Worm (Caenorhabditis elegans) whole organism, L1 larva: ENCODE measurements around the gene hsp-16.41.
A peak's percentile ranks its signal among the peaks of the same experiment; 100 is the strongest.

Experiments used
- C04F5.9 ChIP-seq: sonication (generic microtip); optimal IDR thresholded peaks from 2 replicates; lab custom pipeline; 2016; ENCODE audit warnings: missing genetic modification characterization, missing compliant biosample characterization
- C16A3.4 ChIP-seq: fragments of 150-350 bp; optimal IDR thresholded peaks from 2 replicates; lab custom pipeline; 2014; ENCODE audit warnings: missing biosample characterization, missing genetic modification characterization
- C34B4.2 ChIP-seq: sonication (generic microtip); optimal IDR thresholded peaks from 2 replicates; lab custom pipeline; 2017; ENCODE audit warnings: mild to moderate bottlenecking, missing genetic modification characterization, missing compliant biosample characterization
- aly-2 ChIP-seq: fragments of 150-350 bp; optimal IDR thresholded peaks from 2 replicates; lab custom pipeline; 2014; ENCODE audit warnings: missing biosample characterization, missing genetic modification characterization
- blmp-1 ChIP-seq: fragments of 150-350 bp; optimal IDR thresholded peaks from 2 replicates; lab custom pipeline; 2014; ENCODE audit warnings: missing biosample characterization, missing genetic modification characterization
- ceh-8 ChIP-seq: fragments of 200-800 bp; sonication (Bioruptor generic); optimal IDR thresholded peaks from 2 replicates; lab custom pipeline; 2018; ENCODE audit warnings: mild to moderate bottlenecking, missing genetic modification characterization, moderate library complexity, missing compliant biosample characterization
- ceh-90 ChIP-seq: sonication (generic microtip); optimal IDR thresholded peaks from 2 replicates; lab custom pipeline; 2016; ENCODE audit warnings: missing genetic modification characterization, missing compliant biosample characterization
- dsc-1 ChIP-seq: sonication (generic microtip); optimal IDR thresholded peaks from 2 replicates; lab custom pipeline; 2016; ENCODE audit warnings: mild to moderate bottlenecking, missing genetic modification characterization, missing compliant biosample characterization
- elt-2 ChIP-seq: sonication (generic microtip); optimal IDR thresholded peaks from 2 replicates; lab custom pipeline; 2016; ENCODE audit warnings: missing genetic modification characterization, mild to moderate bottlenecking, inconsistent platforms, missing compliant biosample characterization, missing genetic modification reagents
- elt-3 ChIP-seq, 6 experiments: fragments of 150-350 bp in 1 of 6; sonication (generic microtip); optimal IDR thresholded peaks; 2 replicates each; lab custom pipeline; 2017 to 2018; ENCODE audit warnings: missing biosample characterization in 6 of 6, missing genetic modification characterization in 6 of 6, inconsistent platforms in 1 of 6
- grh-1 ChIP-seq: fragments of 200-800 bp; sonication (Bioruptor generic); IDR thresholded peaks from 2 replicates; pipeline ENCODE4 v1.3.6; 2022; ENCODE audit warnings: missing genetic modification reagents, missing genetic modification characterization, missing compliant biosample characterization
- irx-1 ChIP-seq: sonication (generic microtip); optimal IDR thresholded peaks from 2 replicates; lab custom pipeline; 2016; ENCODE audit warnings: missing genetic modification characterization, missing compliant biosample characterization
- jun-1 ChIP-seq: fragments of 150-350 bp; optimal IDR thresholded peaks from 2 replicates; lab custom pipeline; 2014; ENCODE audit warnings: missing biosample characterization, missing genetic modification reagents, missing genetic modification characterization
- lin-13 ChIP-seq: fragments of 150-350 bp; optimal IDR thresholded peaks from 2 replicates; lab custom pipeline; 2014; ENCODE audit warnings: missing biosample characterization, missing genetic modification reagents, missing genetic modification characterization
- lin-35 ChIP-seq, 2 experiments: fragments of 150-350 bp; optimal IDR thresholded peaks; 2 replicates each; lab custom pipeline; 2014; ENCODE audit warnings: missing biosample characterization in 2 of 2, missing genetic modification characterization in 2 of 2, missing genetic modification reagents in 2 of 2
- lin-39 ChIP-seq: fragments of 150-350 bp; optimal IDR thresholded peaks from 2 replicates; lab custom pipeline; 2014; ENCODE audit warnings: missing biosample characterization, missing genetic modification reagents, missing genetic modification characterization
- lir-3 ChIP-seq: sonication (generic microtip); optimal IDR thresholded peaks from 2 replicates; lab custom pipeline; 2016; ENCODE audit warnings: mild to moderate bottlenecking, missing genetic modification characterization, moderate library complexity, missing compliant biosample characterization; ENCODE audit not compliant: poor library complexity
- lsy-2 ChIP-seq, 2 experiments: fragments of 150-350 bp; optimal IDR thresholded peaks; 2 replicates each; lab custom pipeline; 2014; ENCODE audit warnings: missing biosample characterization in 2 of 2, missing genetic modification characterization in 2 of 2
- mef-2 ChIP-seq: fragments of 150-350 bp; optimal IDR thresholded peaks from 2 replicates; lab custom pipeline; 2014; ENCODE audit warnings: missing biosample characterization, missing genetic modification characterization
- mep-1 ChIP-seq: fragments of 150-350 bp; optimal IDR thresholded peaks from 2 replicates; lab custom pipeline; 2014; ENCODE audit warnings: missing biosample characterization, missing genetic modification characterization
- nhr-11 ChIP-seq: fragments of 150-350 bp; optimal IDR thresholded peaks from 2 replicates; lab custom pipeline; 2014; ENCODE audit warnings: missing biosample characterization, missing genetic modification characterization
- nhr-19 ChIP-seq: fragments of 200-800 bp; sonication (Bioruptor generic); conservative IDR thresholded peaks from 2 replicates; pipeline ENCODE4 v1.3.6; 2022; ENCODE audit warnings: missing genetic modification characterization, missing compliant biosample characterization
- nhr-20 ChIP-seq: sonication (generic microtip); optimal IDR thresholded peaks from 2 replicates; lab custom pipeline; 2016; ENCODE audit warnings: mild to moderate bottlenecking, missing genetic modification characterization, missing compliant biosample characterization
- nhr-28 ChIP-seq: fragments of 150-350 bp; optimal IDR thresholded peaks from 2 replicates; lab custom pipeline; 2014; ENCODE audit warnings: missing biosample characterization, missing genetic modification characterization
- nhr-76 ChIP-seq: sonication (generic microtip); optimal IDR thresholded peaks from 2 replicates; lab custom pipeline; 2017; ENCODE audit warnings: missing biosample characterization, missing genetic modification characterization
- nhr-77 ChIP-seq: fragments of 150-350 bp; optimal IDR thresholded peaks from 2 replicates; lab custom pipeline; 2014; ENCODE audit warnings: missing biosample characterization, missing genetic modification characterization
- nhr-84 ChIP-seq: sonication (generic microtip); optimal IDR thresholded peaks from 2 replicates; lab custom pipeline; 2017; ENCODE audit warnings: missing biosample characterization, missing genetic modification characterization
- nhr-85 ChIP-seq: sonication (generic microtip); peaks from one replicate; lab custom pipeline; 2016; ENCODE audit warnings: missing genetic modification characterization, inconsistent platforms, missing compliant biosample characterization
- pax-3 ChIP-seq: fragments of 200-800 bp; sonication (Bioruptor generic); optimal IDR thresholded peaks from 2 replicates; lab custom pipeline; 2018; ENCODE audit warnings: mild to moderate bottlenecking, missing genetic modification characterization, moderate library complexity, missing compliant biosample characterization
- tbx-2 ChIP-seq: sonication (generic microtip); optimal IDR thresholded peaks from 2 replicates; lab custom pipeline; 2016; ENCODE audit warnings: missing genetic modification characterization, missing compliant biosample characterization
- tlp-1 ChIP-seq: fragments of 150-350 bp; optimal IDR thresholded peaks from 2 replicates; lab custom pipeline; 2014; ENCODE audit warnings: missing biosample characterization, missing genetic modification characterization
- unc-62 ChIP-seq: fragments of 150-350 bp; optimal IDR thresholded peaks from 2 replicates; lab custom pipeline; 2014; ENCODE audit warnings: missing biosample characterization, missing genetic modification reagents, missing genetic modification characterization
- unc-98 ChIP-seq: fragments of 200-800 bp; sonication (Bioruptor generic); IDR thresholded peaks from 2 replicates; pipeline ENCODE4 v1.3.6; 2022; ENCODE audit warnings: missing genetic modification characterization, missing compliant biosample characterization
- vab-15 ChIP-seq: sonication (generic microtip); optimal IDR thresholded peaks from 2 replicates; lab custom pipeline; 2017; ENCODE audit warnings: missing genotype, mild to moderate bottlenecking, missing genetic modification characterization, missing compliant biosample characterization
- xbp-1 ChIP-seq: sonication (generic microtip); optimal IDR thresholded peaks from 2 replicates; lab custom pipeline; 2016; ENCODE audit warnings: missing genetic modification characterization, missing compliant biosample characterization
- zip-4 ChIP-seq: fragments of 200-800 bp; sonication (Bioruptor generic); optimal IDR thresholded peaks from 2 replicates; lab custom pipeline; 2018; ENCODE audit warnings: mild to moderate bottlenecking, missing genetic modification characterization, moderate library complexity, missing compliant biosample characterization
- ztf-11 ChIP-seq, 2 experiments: sonication (generic microtip); optimal IDR thresholded peaks; 2 replicates each; lab custom pipeline; 2016 to 2017; ENCODE audit warnings: missing genetic modification characterization in 2 of 2, missing biosample characterization in 1 of 2, missing compliant biosample characterization in 1 of 2

Gene hsp-16.41

ce11 chrV:1829973-1830372, 25.0 kb downstream of the hsp-16.41 start, which contains the start of gene Y32G9B.1:
Gene Y32G9B.1, minus strand, starts transcription at chrV:1830073.
- TF ChIP-seq dsc-1 (peak; percentile 14), nhr-76 (no peak), nhr-85 (tag; lab: Kevin White, UChicago) (peak; percentile 30)

- no peak for TF ChIP-seq unc-62
- TF ChIP-seq nhr-77 (tag; lab: Kevin White, UChicago), result no peak
- no peak for TF ChIP-seq C16A3.4
- no peak for TF ChIP-seq nhr-19 (GFP tag; lab: Robert Waterston, UW)
- no peak for TF ChIP-seq unc-98
- TF ChIP-seq tbx-2, result no peak
- TF ChIP-seq blmp-1 (tag; lab: Kevin White, UChicago), result no peak
- TF ChIP-seq lsy-2 (tag; optimal IDR thresholded peaks at IDR 0.05; lab: Kevin White, UChicago), result no peak
- TF ChIP-seq jun-1 (tag; lab: Kevin White, UChicago), result no peak
- TF ChIP-seq elt-3 (tag; optimal IDR thresholded peaks at IDR 0.05; lab: Kevin White, UChicago), result no peak
- no peak for TF ChIP-seq C04F5.9
- no peak for TF ChIP-seq pax-3 (tag; lab: Kevin White, UChicago)
- no peak for TF ChIP-seq C34B4.2 (tag; lab: Kevin White, UChicago)
- TF ChIP-seq mef-2, result no peak
- TF ChIP-seq tlp-1 (tag; lab: Kevin White, UChicago), result no peak
- no peak for TF ChIP-seq nhr-20
- no peak for TF ChIP-seq aly-2
- no peak for TF ChIP-seq mep-1 (tag; lab: Kevin White, UChicago)
- TF ChIP-seq lir-3 (tag; lab: Kevin White, UChicago), result no peak
- TF ChIP-seq nhr-85 (tag; lab: Kevin White, UChicago), result no peak
Observed at ce11 chrV:1841744-1842143, 36.8 kb downstream of the hsp-16.41 start, which contains the start of gene T10B5.8. Gene T10B5.8, plus strand, starts transcription at chrV:1842044.

- TF ChIP-seq elt-2 (tag; lab: Kevin White, UChicago), result peak; percentile 42
- TF ChIP-seq grh-1 (GFP tag; lab: Robert Waterston, UW), result no peak
- TF ChIP-seq lin-13 (GFP tag; lab: Kevin White, UChicago), result no peak
- no peak for TF ChIP-seq xbp-1 (tag; lab: Kevin White, UChicago)
- TF ChIP-seq nhr-84 (tag; lab: Kevin White, UChicago), result no peak
Observed at ce11 chrV:1845977-1846376, 41.0 kb downstream of the hsp-16.41 start, which contains the start of gene T10B5.7. Gene T10B5.7, plus strand, starts transcription at chrV:1846201.

ce11 chrV:1848590-1848989, 43.6 kb downstream of the hsp-16.41 start:
- TF ChIP-seq mef-2, result no peak
- TF ChIP-seq vab-15 (tag; lab: Kevin White, UChicago), result no peak
- TF ChIP-seq ceh-90 (tag; lab: Kevin White, UChicago), result no peak
- TF ChIP-seq ceh-8 (GFP tag; lab: Kevin White, UChicago), result no peak
- no peak for TF ChIP-seq nhr-11 (tag; lab: Kevin White, UChicago)

ce11 chrV:1849992-1850391, 45.0 kb downstream of the hsp-16.41 start:
- TF ChIP-seq ceh-8 (GFP tag; lab: Kevin White, UChicago), result peak; percentile 57

- TF ChIP-seq blmp-1 (tag; lab: Kevin White, UChicago) (peak; percentile 88), mep-1 (tag; lab: Kevin White, UChicago) (no peak), zip-4 (no peak), lin-39 (tag; lab: Kevin White, UChicago) (no peak), dsc-1 (no peak), irx-1 (no peak), ztf-11 (tag; optimal IDR thresholded peaks at IDR 0.05; lab: Kevin White, UChicago) (no peak), unc-98 (no peak), lin-35 (GFP tag; optimal IDR thresholded peaks at IDR 0.05; lab: Kevin White, UChicago) (peak in 1 of 2 experiments; percentile 7), nhr-28 (tag; lab: Kevin White, UChicago) (no peak)
Observed at ce11 chrV:1855087-1855486, 50.1 kb downstream of the hsp-16.41 start.
